Fruit fly (Drosophila melanogaster) whole organism, pupa: ENCODE results near the gene Mob3.

Source experiments
- CG10348 ChIP-seq: fragments of 200-800 bp; sonication (Bioruptor generic); IDR thresholded peaks from 2 replicates; pipeline ENCODE4 v1.3.6; 2022; ENCODE audit warnings: missing biosample characterization, missing genetic modification characterization
- CG12605 ChIP-seq: fragments of 200-800 bp; sonication (Bioruptor generic); IDR thresholded peaks from 2 replicates; pipeline ENCODE4 v1.3.6; 2022; ENCODE audit warnings: missing biosample characterization, missing genetic modification characterization
- CG13204 ChIP-seq: fragments of 200-800 bp; sonication (Bioruptor generic); optimal IDR thresholded peaks from 2 replicates; lab custom pipeline; 2018; ENCODE audit warnings: missing biosample characterization, mild to moderate bottlenecking, missing genetic modification characterization, moderate library complexity
- CG14655 ChIP-seq: fragments of 200-800 bp; sonication (Bioruptor generic); optimal IDR thresholded peaks from 3 replicates; lab custom pipeline; 2017; ENCODE audit warnings: mild to moderate bottlenecking, missing biosample characterization, missing genetic modification reagents, missing genetic modification characterization
- CG15710 ChIP-seq: fragments of 200-800 bp; sonication (Bioruptor generic); optimal IDR thresholded peaks from 2 replicates; lab custom pipeline; 2018; ENCODE audit warnings: missing biosample characterization, mild to moderate bottlenecking, missing genetic modification characterization, moderate library complexity
- CG17806 ChIP-seq: fragments of 200-800 bp; sonication (Bioruptor generic); optimal IDR thresholded peaks from 2 replicates; lab custom pipeline; 2018; ENCODE audit warnings: missing biosample characterization, mild to moderate bottlenecking, missing genetic modification characterization, moderate library complexity
- CG32121 ChIP-seq: fragments of 200-800 bp; sonication (Bioruptor generic); IDR thresholded peaks from 2 replicates; pipeline ENCODE4 v1.3.6; 2022; ENCODE audit warnings: missing biosample characterization, missing genetic modification characterization
- CG34367 ChIP-seq: fragments of 200-800 bp; sonication (Bioruptor generic); optimal IDR thresholded peaks from 2 replicates; lab custom pipeline; 2018; ENCODE audit warnings: missing biosample characterization, mild to moderate bottlenecking, missing genetic modification characterization
- CG4496 ChIP-seq: fragments of 200-800 bp; sonication (Bioruptor generic); IDR thresholded peaks from 3 replicates; pipeline ENCODE4 v1.3.6; 2022; ENCODE audit warnings: missing biosample characterization, missing genetic modification characterization
- CG8159 ChIP-seq: fragments of 200-800 bp; sonication (Bioruptor generic); optimal IDR thresholded peaks from 3 replicates; lab custom pipeline; 2018; ENCODE audit warnings: missing biosample characterization, mild to moderate bottlenecking, missing genetic modification characterization, moderate library complexity
- CG8301 ChIP-seq: fragments of 200-800 bp; sonication (Bioruptor generic); optimal IDR thresholded peaks from 2 replicates; lab custom pipeline; 2018; ENCODE audit warnings: missing biosample characterization, mild to moderate bottlenecking, missing genetic modification characterization
- CG9948 ChIP-seq: fragments of 200-800 bp; sonication (Bioruptor generic); optimal IDR thresholded peaks from 2 replicates; lab custom pipeline; 2018; ENCODE audit warnings: missing biosample characterization, mild to moderate bottlenecking, missing genetic modification characterization, moderate library complexity
- D1 ChIP-seq: fragments of 200-800 bp; sonication (Bioruptor generic); optimal IDR thresholded peaks from 2 replicates; lab custom pipeline; 2018; ENCODE audit warnings: missing biosample characterization, mild to moderate bottlenecking, missing genetic modification characterization, moderate library complexity
- EcR ChIP-seq: fragments of 200-800 bp; sonication (Bioruptor generic); optimal IDR thresholded peaks from 3 replicates; lab custom pipeline; 2019; ENCODE audit warnings: missing biosample characterization, missing genetic modification characterization, mild to moderate bottlenecking, moderate library complexity, missing genetic modification reagents
- Ets98B ChIP-seq: fragments of 200-800 bp; sonication (Bioruptor generic); IDR thresholded peaks from 2 replicates; pipeline ENCODE4 v1.3.6; 2022; ENCODE audit warnings: missing biosample characterization, missing genetic modification characterization
- Pif1A ChIP-seq: fragments of 200-800 bp; sonication (Bioruptor generic); optimal IDR thresholded peaks from 3 replicates; lab custom pipeline; 2016; ENCODE audit warnings: missing biosample characterization, missing genetic modification characterization
- Pif1B ChIP-seq: fragments of 200-800 bp; sonication (Bioruptor generic); optimal IDR thresholded peaks from 3 replicates; lab custom pipeline; 2016; ENCODE audit warnings: missing biosample characterization, missing genetic modification characterization
- Snoo ChIP-seq: fragments of 200-800 bp; sonication (Bioruptor generic); optimal IDR thresholded peaks from 3 replicates; lab custom pipeline; 2017; ENCODE audit warnings: missing biosample characterization, mild to moderate bottlenecking, missing genetic modification characterization, inconsistent platforms
- fd96Ca ChIP-seq: fragments of 200-800 bp; sonication (Bioruptor generic); IDR thresholded peaks from 3 replicates; pipeline ENCODE4 v1.3.6; 2022; ENCODE audit warnings: missing biosample characterization, missing genetic modification characterization
- gl ChIP-seq: fragments of 200-800 bp; sonication (Bioruptor generic); optimal IDR thresholded peaks from 2 replicates; lab custom pipeline; 2018; ENCODE audit warnings: missing biosample characterization, mild to moderate bottlenecking, missing genetic modification characterization

Mob3 gene

dm6 chr2L:10314327-10315210, 49.4 kb downstream of the Mob3 start, which contains the start of the genes Usp14 and CG4972:
Gene Usp14, minus strand, starts transcription at chr2L:10314396.
Gene CG4972, plus strand, starts transcription at chr2L:10314792.
- TF ChIP-seq CG13204 (GFP tag; lab: Kevin White, UChicago) (no peak), CG9948 (no peak), gl (tag; lab: Kevin White, UChicago) (no peak), EcR (peak; percentile 27), CG8159 (tag; lab: Kevin White, UChicago) (no peak), Snoo (tag; lab: Kevin White, UChicago) (no peak), CG15710 (tag; lab: Kevin White, UChicago) (peak; percentile 24)
- TF ChIP-seq, all 21 proteins: peak for 2

- TF ChIP-seq CG13204 (GFP tag; lab: Kevin White, UChicago): no peak
- no peak for TF ChIP-seq CG12605
- TF ChIP-seq CG10348 (GFP tag; lab: Robert Waterston, UW): no peak
- TF ChIP-seq Pif1B: no peak
- no peak for TF ChIP-seq D1
- TF ChIP-seq Ets98B (GFP tag; lab: Robert Waterston, UW): no peak
- no peak for TF ChIP-seq CG15710 (tag; lab: Kevin White, UChicago)
- no peak for TF ChIP-seq EcR
- TF ChIP-seq CG32121 (GFP tag; lab: Robert Waterston, UW): no peak
- TF ChIP-seq CG17806: no peak
- no peak for TF ChIP-seq CG14655 (GFP tag; lab: Kevin White, UChicago)
- no peak for TF ChIP-seq CG8159 (tag; lab: Kevin White, UChicago)
- TF ChIP-seq CG4496 (GFP tag; lab: Robert Waterston, UW): no peak
- TF ChIP-seq fd96Ca (GFP tag; lab: Robert Waterston, UW): no peak
- no peak for TF ChIP-seq CG9948
- no peak for TF ChIP-seq CG34367 (tag; lab: Kevin White, UChicago)
- no peak for TF ChIP-seq Pif1A (GFP tag; lab: Kevin White, UChicago)
- TF ChIP-seq gl (tag; lab: Kevin White, UChicago): no peak
- TF ChIP-seq CG8301: no peak
- no peak for TF ChIP-seq Snoo (tag; lab: Kevin White, UChicago)
Observed at dm6 chr2L:10315888-10316287, 50.8 kb downstream of the Mob3 start.
